Fruit fly (Drosophila melanogaster): ENCODE measurements around the gene rumpel.

dm6 chrX:7418294-7418693 is at the start of gene rumpel:
- TF ChIP-seq CG8478 (optimal IDR thresholded peaks at IDR 0.05), result no peak
- no peak for TF ChIP-seq CTCF (optimal IDR thresholded peaks at IDR 0.05)

All from S2 (cell line).